Fruit fly (Drosophila melanogaster) Kc167 (cell line): ENCODE results near the gene DIP-epsilon.

Experiments
- Myc ChIP-seq: fragments of >200 bp; optimal IDR thresholded peaks from 2 replicates; lab custom pipeline; 2017; ENCODE audit warnings: missing external identifiers
- Sin3A ChIP-seq: fragments of >200 bp; optimal IDR thresholded peaks from 2 replicates; lab custom pipeline; 2018; ENCODE audit warnings: missing external identifiers
- h ChIP-seq: fragments of >200 bp; optimal IDR thresholded peaks from 3 replicates; lab custom pipeline; 2018; ENCODE audit warnings: missing external identifiers
- insv ChIP-seq: fragments of >200 bp; optimal IDR thresholded peaks from 3 replicates; lab custom pipeline; 2018; ENCODE audit warnings: missing external identifiers
- psq ChIP-seq: fragments of >200 bp; optimal IDR thresholded peaks from 2 replicates; lab custom pipeline; 2017; ENCODE audit warnings: missing external identifiers
- ttk ChIP-seq: sonication (Bioruptor generic); optimal IDR thresholded peaks from 2 replicates; lab custom pipeline; 2017; ENCODE audit warnings: missing external identifiers

Gene DIP-epsilon

dm6 chr2L:6411089-6411757 lies at the start of gene DIP-epsilon:
DIP-epsilon (minus strand) TSS chr2L:6411326.
- TF ChIP-seq h (lab: Kevin White, UChicago), result no peak
- TF ChIP-seq Sin3A (lab: Kevin White, UChicago), result no peak
- no peak for TF ChIP-seq ttk (lab: Kevin White, UChicago)
- TF ChIP-seq insv (lab: Kevin White, UChicago), result no peak
- no peak for TF ChIP-seq Myc (lab: Kevin White, UChicago)
- TF ChIP-seq psq, result no peak

DNA sequence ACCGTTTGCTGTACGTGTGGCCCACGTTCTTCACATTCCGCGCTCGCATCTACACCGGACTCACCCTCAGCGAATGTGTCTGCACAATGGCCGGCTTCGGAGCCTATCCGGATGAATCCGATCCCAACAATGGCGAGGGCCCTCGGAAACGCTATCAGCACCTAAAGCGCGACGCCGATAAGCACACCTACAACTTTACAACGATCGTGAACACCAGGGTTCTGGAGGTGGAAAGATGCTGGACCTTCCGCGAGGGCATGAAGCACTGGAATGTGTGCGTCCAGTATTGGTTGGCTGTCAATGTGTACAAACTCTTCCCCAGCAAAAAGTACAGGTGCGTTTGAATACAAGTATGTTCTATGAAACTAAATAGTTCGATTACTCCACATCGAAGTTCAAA lies 46.5 kb upstream of the DIP-epsilon start:
- TF ChIP-seq Myc (lab: Kevin White, UChicago) (no peak), h (lab: Kevin White, UChicago) (no peak), psq (no peak), ttk (lab: Kevin White, UChicago) (no peak), Sin3A (lab: Kevin White, UChicago) (no peak), insv (lab: Kevin White, UChicago) (no peak)

DNA sequence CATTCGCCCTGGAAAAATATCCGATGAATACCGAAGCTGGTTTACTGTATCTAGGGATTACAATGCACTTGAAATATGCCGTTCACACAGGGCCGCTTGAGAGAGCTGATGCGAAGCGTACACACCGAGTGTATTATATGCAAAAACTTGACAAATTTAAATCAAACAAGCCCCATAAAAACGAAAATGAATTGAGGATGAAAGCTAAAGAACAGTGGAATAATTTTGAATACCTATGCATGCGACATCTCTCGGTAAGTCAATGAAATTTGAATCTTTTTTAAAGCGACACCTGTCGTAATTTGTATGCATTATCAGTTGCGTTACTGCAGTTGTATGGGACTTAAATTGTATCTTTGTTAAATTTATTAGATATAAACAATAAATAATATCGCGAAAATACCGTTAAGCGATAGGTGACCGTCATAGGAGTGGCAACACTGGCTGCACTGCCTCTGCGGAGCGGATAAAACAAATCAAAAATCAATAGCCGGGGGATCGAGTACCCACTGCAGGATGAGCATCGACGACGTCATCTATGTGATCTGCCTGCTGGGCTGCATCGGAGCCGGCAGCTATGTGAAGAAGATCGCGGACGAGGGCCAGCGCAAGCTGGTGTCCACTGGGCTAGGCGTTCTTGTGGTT lies 45.0 kb upstream of the DIP-epsilon start, which contains the start of gene frj:
Gene frj (plus strand): TSS at position 98 of the 645 bp plus-strand sequence.
- TF ChIP-seq Sin3A (lab: Kevin White, UChicago) (no peak), insv (lab: Kevin White, UChicago) (no peak), h (lab: Kevin White, UChicago) (no peak), psq (no peak), ttk (lab: Kevin White, UChicago) (no peak), Myc (lab: Kevin White, UChicago) (no peak)

DNA sequence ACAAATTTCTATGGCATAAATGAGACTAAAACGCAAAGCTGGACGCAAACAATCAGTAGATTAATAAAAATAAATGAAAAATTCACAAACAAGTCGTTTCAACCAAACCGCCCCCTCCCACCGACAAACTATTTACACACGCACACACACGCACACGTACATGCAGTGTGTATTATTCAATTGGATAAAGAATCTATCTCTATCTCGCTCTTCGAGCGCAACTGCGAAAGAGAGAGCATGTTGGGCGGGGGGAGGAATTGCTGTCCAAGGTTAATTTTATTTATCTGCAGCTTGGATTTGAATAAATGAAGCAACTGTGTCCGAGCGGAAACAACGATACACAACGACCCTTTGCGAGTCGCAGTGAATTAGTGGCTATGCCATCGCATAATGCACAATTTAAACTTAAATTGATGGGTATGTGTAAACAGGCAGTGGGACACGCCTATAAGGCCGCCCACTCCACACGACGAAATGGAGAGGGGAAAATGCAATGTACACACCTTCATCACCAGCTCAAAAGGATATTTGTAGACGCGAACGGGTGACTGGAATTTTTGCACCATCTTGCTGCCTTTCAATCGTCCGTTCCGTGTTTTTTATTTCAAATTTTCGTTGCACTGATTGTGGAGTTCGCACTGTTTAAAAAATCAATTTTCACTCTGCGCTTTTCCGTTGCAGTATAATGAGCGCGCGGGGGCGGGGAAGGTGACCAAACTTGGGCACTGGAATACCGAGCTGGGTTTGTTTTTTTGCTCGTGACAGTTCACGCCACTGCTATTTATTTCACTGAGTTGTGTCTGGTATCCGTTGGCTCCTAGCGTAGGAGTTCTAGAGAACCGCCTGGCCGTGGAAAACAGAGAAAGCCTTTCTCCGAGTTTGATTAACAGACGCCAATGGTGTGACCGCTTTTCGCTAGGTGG lies 44.2 kb upstream of the DIP-epsilon start, which contains the start of gene retm:
Gene retm (minus strand): TSS at position 898 of the 923 bp plus-strand sequence.
- no peak for TF ChIP-seq psq
- no peak for TF ChIP-seq Sin3A (lab: Kevin White, UChicago)
- TF ChIP-seq ttk (lab: Kevin White, UChicago), result no peak
- TF ChIP-seq h (lab: Kevin White, UChicago), result no peak

DNA sequence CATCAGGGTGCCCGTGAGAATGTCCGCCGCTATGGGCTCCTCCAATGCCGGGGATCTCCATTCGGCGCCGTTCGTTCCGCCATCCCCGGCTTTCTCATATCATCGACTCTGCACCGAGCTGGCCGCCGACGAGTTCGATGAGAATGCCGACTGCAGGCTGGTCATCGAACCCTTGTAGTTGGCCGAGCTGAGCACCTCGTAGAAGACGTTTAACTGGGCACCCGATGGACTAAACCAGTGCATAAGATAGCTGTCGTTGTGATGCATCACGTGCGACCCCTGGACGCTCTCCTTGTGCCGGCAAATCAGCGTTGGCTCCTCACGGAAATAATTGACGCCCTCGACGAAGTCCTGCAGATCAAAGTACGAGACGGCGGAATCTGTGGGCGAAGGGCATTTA lies 38.6 kb upstream of the DIP-epsilon start:
- TF ChIP-seq ttk (lab: Kevin White, UChicago), result no peak
- TF ChIP-seq insv (lab: Kevin White, UChicago), result no peak
- TF ChIP-seq Sin3A (lab: Kevin White, UChicago), result no peak

- TF ChIP-seq Myc (lab: Kevin White, UChicago) (no peak), psq (no peak), ttk (lab: Kevin White, UChicago) (no peak), Sin3A (lab: Kevin White, UChicago) (no peak), insv (lab: Kevin White, UChicago) (no peak)
These were observed 37.2 kb upstream of the DIP-epsilon start, which contains the start of gene Acox3 for dm6 chr2L:6448334-6448703. Acox3 (minus strand) TSS chr2L:6448403.

dm6 chr2L:6447581-6448333 lies 36.6 kb upstream of the DIP-epsilon start:
- TF ChIP-seq Myc (lab: Kevin White, UChicago) (no peak), ttk (lab: Kevin White, UChicago) (no peak), insv (lab: Kevin White, UChicago) (no peak), psq (no peak), h (lab: Kevin White, UChicago) (no peak), Sin3A (lab: Kevin White, UChicago) (no peak)

DNA sequence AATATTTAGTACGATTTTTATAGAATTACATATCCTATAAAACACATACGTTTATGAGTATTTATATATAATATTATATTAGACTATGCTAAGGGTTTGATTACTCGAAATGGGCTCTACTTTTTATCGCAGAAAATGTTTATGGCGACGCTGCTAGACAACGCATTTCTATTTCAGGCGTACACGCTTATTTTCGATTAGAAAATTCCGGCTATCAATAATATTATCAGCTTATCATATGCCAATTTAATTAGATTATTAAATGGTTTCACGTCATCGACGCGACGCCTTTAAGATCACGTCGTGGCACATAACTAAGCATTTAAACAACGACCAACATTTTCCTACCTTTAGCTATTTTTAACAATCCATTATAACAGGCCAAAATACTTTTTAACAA lies 15.2 kb upstream of the DIP-epsilon start:
- TF ChIP-seq insv (lab: Kevin White, UChicago) (no peak), psq (no peak), Sin3A (lab: Kevin White, UChicago) (no peak), ttk (lab: Kevin White, UChicago) (no peak), Myc (lab: Kevin White, UChicago) (no peak), h (lab: Kevin White, UChicago) (no peak)

DNA sequence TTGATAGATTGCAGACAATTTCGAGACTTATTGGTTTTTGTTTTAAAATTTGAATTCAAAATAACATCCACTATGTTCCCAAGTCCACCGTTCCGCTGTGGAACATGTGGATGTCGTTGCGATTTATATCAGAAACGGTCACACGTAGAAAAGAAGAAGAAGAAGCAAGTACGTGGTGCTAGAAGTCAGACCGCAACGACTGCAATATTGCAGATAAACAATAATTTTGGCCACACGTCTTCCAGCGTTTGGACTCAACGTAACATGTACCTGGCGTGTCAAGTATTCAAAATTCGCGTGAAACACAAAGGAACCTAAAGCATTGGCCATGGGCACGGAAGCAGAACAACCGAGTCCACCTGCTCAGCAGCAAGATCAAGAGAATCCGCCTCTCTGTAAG lies 13.1 kb upstream of the DIP-epsilon start, which contains the start of gene Fic:
Gene Fic (plus strand): TSS at position 139 of the 400 bp plus-strand sequence.
- TF ChIP-seq psq, result no peak
- TF ChIP-seq Myc (lab: Kevin White, UChicago), result no peak
- no peak for TF ChIP-seq Sin3A (lab: Kevin White, UChicago)
- TF ChIP-seq h (lab: Kevin White, UChicago), result no peak
- TF ChIP-seq ttk (lab: Kevin White, UChicago), result no peak
- no peak for TF ChIP-seq insv (lab: Kevin White, UChicago)

DNA sequence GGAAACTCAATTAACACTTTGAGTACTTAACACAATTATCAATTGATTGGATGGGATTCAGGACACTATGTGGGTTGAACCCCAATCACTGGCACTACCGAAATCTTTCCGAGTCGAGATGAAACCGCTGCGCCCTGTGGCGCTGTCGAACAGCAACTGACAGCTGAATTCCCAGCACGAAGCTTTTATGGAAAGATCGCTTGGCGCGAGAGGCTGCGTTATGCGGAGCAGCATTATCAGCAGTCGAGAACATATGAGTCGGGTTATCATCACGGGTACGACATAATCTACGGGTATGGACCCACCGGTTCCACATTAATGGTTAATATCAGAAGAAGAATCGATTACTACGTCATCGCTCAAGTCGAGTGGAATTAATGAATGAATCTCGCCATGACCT lies 12.0 kb upstream of the DIP-epsilon start, which contains the start of gene Tig:
Gene Tig (minus strand): TSS at position 163 of the 400 bp plus-strand sequence.
- TF ChIP-seq Sin3A (lab: Kevin White, UChicago) (no peak), ttk (lab: Kevin White, UChicago) (no peak), h (lab: Kevin White, UChicago) (no peak), psq (no peak), Myc (lab: Kevin White, UChicago) (no peak), insv (lab: Kevin White, UChicago) (no peak)
